Worm (Caenorhabditis elegans) whole organism, L1 larva: ENCODE measurements around the gene R05G6.1.
A peak's percentile ranks its signal among the peaks of the same experiment; 100 is the strongest.

Source experiments
- C04F5.9 ChIP-seq: sonication (generic microtip); optimal IDR thresholded peaks from 2 replicates; lab custom pipeline; 2016; ENCODE audit warnings: missing genetic modification characterization, missing compliant biosample characterization
- ceh-8 ChIP-seq: fragments of 200-800 bp; sonication (Bioruptor generic); optimal IDR thresholded peaks from 2 replicates; lab custom pipeline; 2018; ENCODE audit warnings: mild to moderate bottlenecking, missing genetic modification characterization, moderate library complexity, missing compliant biosample characterization
- efl-1 ChIP-seq, 4 experiments: fragments of 150-350 bp; optimal IDR thresholded peaks in 3 of 4; peaks in 1 of 4; 1 replicate in 1 of 4; 2 replicates in 3 of 4; lab custom pipeline; 2014; ENCODE audit warnings: missing biosample characterization in 2 of 4, missing genetic modification characterization in 2 of 4, missing genetic modification reagents in 2 of 4
- efl-3 ChIP-seq: fragments of 200-800 bp; sonication (Bioruptor generic); optimal IDR thresholded peaks from 2 replicates; lab custom pipeline; 2018; ENCODE audit warnings: mild to moderate bottlenecking, missing genetic modification characterization, missing compliant biosample characterization
- elt-2 ChIP-seq: sonication (generic microtip); optimal IDR thresholded peaks from 2 replicates; lab custom pipeline; 2016; ENCODE audit warnings: missing genetic modification characterization, mild to moderate bottlenecking, inconsistent platforms, missing compliant biosample characterization, missing genetic modification reagents
- ets-5 ChIP-seq: fragments of 200-800 bp; sonication (Bioruptor generic); IDR thresholded peaks from 2 replicates; pipeline ENCODE4 v1.3.6; 2022; ENCODE audit warnings: missing genetic modification characterization, missing compliant biosample characterization
- fkh-10 ChIP-seq: sonication (generic microtip); optimal IDR thresholded peaks from 2 replicates; lab custom pipeline; 2017; ENCODE audit warnings: missing biosample characterization, missing genetic modification reagents, missing genetic modification characterization
- fkh-8 ChIP-seq: sonication (generic microtip); optimal IDR thresholded peaks from 2 replicates; lab custom pipeline; 2016; ENCODE audit warnings: mild to moderate bottlenecking, missing genetic modification characterization, missing compliant biosample characterization
- grh-1 ChIP-seq: fragments of 200-800 bp; sonication (Bioruptor generic); IDR thresholded peaks from 2 replicates; pipeline ENCODE4 v1.3.6; 2022; ENCODE audit warnings: missing genetic modification reagents, missing genetic modification characterization, missing compliant biosample characterization
- hlh-4 ChIP-seq: sonication (generic microtip); optimal IDR thresholded peaks from 2 replicates; lab custom pipeline; 2016; ENCODE audit warnings: mild to moderate bottlenecking, missing genetic modification characterization, missing compliant biosample characterization
- irx-1 ChIP-seq: sonication (generic microtip); optimal IDR thresholded peaks from 2 replicates; lab custom pipeline; 2016; ENCODE audit warnings: missing genetic modification characterization, missing compliant biosample characterization
- lin-13 ChIP-seq: fragments of 150-350 bp; optimal IDR thresholded peaks from 2 replicates; lab custom pipeline; 2014; ENCODE audit warnings: missing biosample characterization, missing genetic modification reagents, missing genetic modification characterization
- lin-39 ChIP-seq: fragments of 150-350 bp; optimal IDR thresholded peaks from 2 replicates; lab custom pipeline; 2014; ENCODE audit warnings: missing biosample characterization, missing genetic modification reagents, missing genetic modification characterization
- mdl-1 ChIP-seq, 2 experiments: fragments of 150-350 bp; optimal IDR thresholded peaks; 2 replicates each; lab custom pipeline; 2014 to 2017; ENCODE audit warnings: missing biosample characterization in 2 of 2, missing genetic modification characterization in 2 of 2, inconsistent platforms in 1 of 2
- nhr-12 ChIP-seq: sonication (generic microtip); optimal IDR thresholded peaks from 2 replicates; lab custom pipeline; 2017; ENCODE audit warnings: missing biosample characterization, missing genetic modification characterization
- nhr-20 ChIP-seq: sonication (generic microtip); optimal IDR thresholded peaks from 2 replicates; lab custom pipeline; 2016; ENCODE audit warnings: mild to moderate bottlenecking, missing genetic modification characterization, missing compliant biosample characterization
- nhr-28 ChIP-seq: fragments of 150-350 bp; optimal IDR thresholded peaks from 2 replicates; lab custom pipeline; 2014; ENCODE audit warnings: missing biosample characterization, missing genetic modification characterization
- nhr-47 ChIP-seq: sonication (generic microtip); optimal IDR thresholded peaks from 2 replicates; lab custom pipeline; 2016; ENCODE audit warnings: mild to moderate bottlenecking, missing genetic modification characterization, moderate library complexity, missing compliant biosample characterization
- nhr-71 ChIP-seq: sonication (generic microtip); optimal IDR thresholded peaks from 2 replicates; lab custom pipeline; 2016; ENCODE audit warnings: mild to moderate bottlenecking, missing genetic modification characterization, moderate library complexity, missing compliant biosample characterization
- nhr-76 ChIP-seq: sonication (generic microtip); optimal IDR thresholded peaks from 2 replicates; lab custom pipeline; 2017; ENCODE audit warnings: missing biosample characterization, missing genetic modification characterization
- nhr-77 ChIP-seq: fragments of 150-350 bp; optimal IDR thresholded peaks from 2 replicates; lab custom pipeline; 2014; ENCODE audit warnings: missing biosample characterization, missing genetic modification characterization
- nhr-84 ChIP-seq: sonication (generic microtip); optimal IDR thresholded peaks from 2 replicates; lab custom pipeline; 2017; ENCODE audit warnings: missing biosample characterization, missing genetic modification characterization
- nhr-85 ChIP-seq: sonication (generic microtip); peaks from one replicate; lab custom pipeline; 2016; ENCODE audit warnings: missing genetic modification characterization, inconsistent platforms, missing compliant biosample characterization
- rnt-1 ChIP-seq: sonication (generic microtip); optimal IDR thresholded peaks from 2 replicates; lab custom pipeline; 2016; ENCODE audit warnings: mild to moderate bottlenecking, missing genetic modification characterization, moderate library complexity, missing compliant biosample characterization
- skn-1 ChIP-seq: fragments of 150-350 bp; optimal IDR thresholded peaks from 2 replicates; lab custom pipeline; 2014; ENCODE audit warnings: missing biosample characterization, missing genetic modification characterization
- snpc-4 ChIP-seq: fragments of 150-350 bp; optimal IDR thresholded peaks from 2 replicates; lab custom pipeline; 2014; ENCODE audit warnings: missing biosample characterization, missing genetic modification characterization
- tbx-2 ChIP-seq: sonication (generic microtip); optimal IDR thresholded peaks from 2 replicates; lab custom pipeline; 2016; ENCODE audit warnings: missing genetic modification characterization, missing compliant biosample characterization
- unc-30 ChIP-seq: sonication (generic microtip); optimal IDR thresholded peaks from 2 replicates; lab custom pipeline; 2017; ENCODE audit warnings: missing biosample characterization, missing genetic modification characterization
- unc-62 ChIP-seq: fragments of 150-350 bp; optimal IDR thresholded peaks from 2 replicates; lab custom pipeline; 2014; ENCODE audit warnings: missing biosample characterization, missing genetic modification reagents, missing genetic modification characterization
- unc-98 ChIP-seq: fragments of 200-800 bp; sonication (Bioruptor generic); IDR thresholded peaks from 2 replicates; pipeline ENCODE4 v1.3.6; 2022; ENCODE audit warnings: missing genetic modification characterization, missing compliant biosample characterization

R05G6.1 gene

ce11 chrIV:7487554-7488456 lies 44.7 kb upstream of the R05G6.1 start, which contains the start of the genes his-60 and his-59 (continued):
- TF ChIP-seq skn-1 (tag; lab: Kevin White, UChicago) (no peak), unc-30 (tag; lab: Kevin White, UChicago) (no peak), efl-1 (optimal IDR thresholded peaks at IDR 0.05; lab: Kevin White, UChicago) (peak; percentile 8 to 28), efl-1 (GFP tag; optimal IDR thresholded peaks at IDR 0.05 in 1 of 2; lab: Kevin White, UChicago) (no peak), nhr-85 (tag; lab: Kevin White, UChicago) (peak; percentile 79), lin-13 (GFP tag; lab: Kevin White, UChicago) (no peak), nhr-71 (peak; percentile 57), nhr-76 (no peak), efl-3 (GFP tag; lab: Kevin White, UChicago) (peak; percentile 70), hlh-4 (no peak), unc-62 (no peak), fkh-10 (GFP tag; lab: Kevin White, UChicago) (no peak), rnt-1 (tag; lab: Kevin White, UChicago) (peak; percentile 31), nhr-47 (tag; lab: Kevin White, UChicago) (no peak)

DNA sequence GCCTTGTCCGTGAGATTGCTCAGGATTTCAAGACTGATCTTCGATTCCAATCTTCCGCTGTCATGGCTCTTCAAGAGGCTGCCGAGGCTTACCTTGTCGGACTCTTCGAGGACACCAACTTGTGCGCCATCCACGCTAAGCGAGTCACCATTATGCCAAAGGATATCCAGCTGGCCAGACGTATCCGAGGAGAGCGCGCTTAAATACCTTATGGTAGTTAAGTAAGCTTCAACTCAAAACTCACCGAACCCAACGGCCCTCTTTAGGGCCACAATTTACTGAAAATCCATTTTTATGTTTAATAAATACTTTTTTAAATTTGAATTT lies 44.0 kb upstream of the R05G6.1 start:
- TF ChIP-seq fkh-8 (tag; lab: Kevin White, UChicago) (no peak), nhr-12 (tag; lab: Kevin White, UChicago) (no peak), tbx-2 (tag; lab: Kevin White, UChicago) (no peak), elt-2 (no peak), efl-3 (GFP tag; lab: Kevin White, UChicago) (no peak), nhr-77 (tag; lab: Kevin White, UChicago) (no peak), rnt-1 (tag; lab: Kevin White, UChicago) (no peak), C04F5.9 (tag; lab: Kevin White, UChicago) (no peak), nhr-28 (tag; lab: Kevin White, UChicago) (no peak), grh-1 (GFP tag; lab: Robert Waterston, UW) (no peak)

ce11 chrIV:7491464-7491863 lies 41.0 kb upstream of the R05G6.1 start, which contains the start of gene F55G1.1:
Gene F55G1.1 (plus strand): TSS chrIV:7491764.
- TF ChIP-seq irx-1 (tag; lab: Kevin White, UChicago) (no peak), efl-3 (GFP tag; lab: Kevin White, UChicago) (no peak), mdl-1 (tag; optimal IDR thresholded peaks at IDR 0.05; lab: Kevin White, UChicago) (no peak)
- TF ChIP-seq, all 84 proteins: peak for 0

- TF ChIP-seq elt-2, result peak; percentile 28
- TF ChIP-seq nhr-84 (tag; lab: Kevin White, UChicago), result no peak
- peak; percentile 4 for TF ChIP-seq nhr-20
- TF ChIP-seq unc-30 (tag; lab: Kevin White, UChicago), result no peak
- TF ChIP-seq, all 84 proteins: peak for 2
Observed at ce11 chrIV:7497205-7497604, 35.3 kb upstream of the R05G6.1 start.

ce11 chrIV:7497750-7498149 lies 34.7 kb upstream of the R05G6.1 start, which contains the start of gene egas-4:
Gene egas-4 (minus strand): TSS chrIV:7497850.
- TF ChIP-seq elt-2 (no peak), ets-5 (GFP tag; lab: Robert Waterston, UW) (no peak), lin-39 (tag; lab: Kevin White, UChicago) (no peak), C04F5.9 (tag; lab: Kevin White, UChicago) (no peak), lin-13 (GFP tag; lab: Kevin White, UChicago) (no peak)

ce11 chrIV:7499302-7499701 lies 33.2 kb upstream of the R05G6.1 start:
- TF ChIP-seq snpc-4, result peak; percentile 84
- no peak for TF ChIP-seq efl-1 (optimal IDR thresholded peaks at IDR 0.05; lab: Kevin White, UChicago)
- peak in 1 of 2 experiments; percentile 61 for TF ChIP-seq efl-1 (GFP tag; optimal IDR thresholded peaks at IDR 0.05 in 1 of 2; lab: Kevin White, UChicago)
- no peak for TF ChIP-seq unc-98
- TF ChIP-seq ceh-8, result no peak
